Fruit fly (Drosophila melanogaster) S2 (cell line): Measurements from ENCODE around the gene unk.

Experiments
- CG8478 ChIP-seq: fragments of >200 bp; optimal IDR thresholded peaks from 2 replicates; lab custom pipeline; 2018
- CTCF ChIP-seq, 2 experiments: fragments of >200 bp; optimal IDR thresholded peaks; 2 replicates each; lab custom pipeline; 2018

DNA sequence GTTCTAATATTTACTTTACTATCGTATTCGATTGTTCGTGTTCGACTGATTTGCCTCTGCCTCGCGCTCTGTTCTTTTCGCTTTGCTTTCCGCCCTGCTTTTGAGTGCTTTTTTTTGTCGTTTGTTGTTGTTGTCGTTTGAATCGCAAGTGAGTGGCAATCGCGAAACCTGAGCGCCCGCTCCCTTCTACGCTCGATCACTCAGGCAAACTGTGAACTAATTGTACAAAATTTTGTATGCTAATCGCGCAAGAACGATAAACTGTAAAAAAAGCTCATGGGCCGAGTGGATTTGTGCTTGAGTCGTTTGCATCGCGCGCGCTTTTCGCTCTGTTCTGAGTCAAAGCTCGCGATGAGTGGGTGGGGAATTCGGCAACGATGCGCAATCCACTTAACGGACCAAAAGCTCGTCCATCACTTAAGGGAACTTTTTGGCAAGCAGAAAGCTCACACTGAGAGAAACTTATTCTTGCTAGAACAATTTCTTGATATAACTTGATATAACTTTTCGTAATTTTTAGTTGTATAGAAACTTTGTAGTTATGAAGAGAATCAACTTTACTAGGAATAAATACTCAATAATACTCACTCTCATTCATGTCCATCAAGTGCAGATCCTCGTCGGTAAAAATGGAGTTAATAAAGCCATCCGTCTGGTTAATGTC lies 33.6 kb upstream of the unk start:
- TF ChIP-seq CTCF (optimal IDR thresholded peaks at IDR 0.05; lab: Kevin White, UChicago) (no peak), CG8478 (lab: Kevin White, UChicago) (no peak)
